Fruit fly (Drosophila melanogaster): ENCODE measurements around the gene La.

Gene La

dm6 chr2L:20390004-20390403 lies 40.2 kb upstream of the La start:
- TF ChIP-seq dmrt99B (tag; optimal IDR thresholded peaks at IDR 0.05) (no peak), Gsc (GFP tag; IDR thresholded peaks at IDR 0.05) (no peak), CG17359 (tag; optimal IDR thresholded peaks at IDR 0.05) (no peak), Ets97D (GFP tag; optimal IDR thresholded peaks at IDR 0.05) (no peak), CG34376 (GFP tag; optimal IDR thresholded peaks at IDR 0.05) (no peak), ssp (GFP tag; IDR thresholded peaks at IDR 0.05) (no peak), CG14710 (tag; optimal IDR thresholded peaks at IDR 0.05) (no peak), gce (GFP tag; IDR thresholded peaks at IDR 0.05) (no peak), lab (GFP tag; optimal IDR thresholded peaks at IDR 0.05) (peak; percentile 69), CG12299 (tag; optimal IDR thresholded peaks at IDR 0.05) (no peak), sna (GFP tag; IDR thresholded peaks at IDR 0.05; ENCODE audit: partially characterized antibody) (no peak), Mrtf (GFP tag; IDR thresholded peaks at IDR 0.05) (no peak), Side (GFP tag; optimal IDR thresholded peaks at IDR 0.05) (no peak), eyg (GFP tag; optimal IDR thresholded peaks at IDR 0.05) (no peak), CG8478 (optimal IDR thresholded peaks at IDR 0.05) (no peak), Kr (GFP tag; optimal IDR thresholded peaks at IDR 0.05) (no peak), ci (GFP tag; IDR thresholded peaks at IDR 0.05) (no peak), Hmx (GFP tag; optimal IDR thresholded peaks at IDR 0.05) (no peak), E2f1 (GFP tag; IDR thresholded peaks at IDR 0.05) (no peak), pros (GFP tag; optimal IDR thresholded peaks at IDR 0.05) (no peak), salm (tag; optimal IDR thresholded peaks at IDR 0.05) (peak; percentile 9), CG10979 (tag; optimal IDR thresholded peaks at IDR 0.05) (no peak), Myb (GFP tag; optimal IDR thresholded peaks at IDR 0.05) (no peak), H2.0 (GFP tag; IDR thresholded peaks at IDR 0.05) (no peak), CG14667 (GFP tag; IDR thresholded peaks at IDR 0.05) (no peak), MBD-R2 (GFP tag; IDR thresholded peaks at IDR 0.05) (no peak), run (tag; optimal IDR thresholded peaks at IDR 0.05) (no peak), Dad (GFP tag; optimal IDR thresholded peaks at IDR 0.05) (no peak), Sox100B (GFP tag; optimal IDR thresholded peaks at IDR 0.05) (peak; percentile 35), mirr (GFP tag; optimal IDR thresholded peaks at IDR 0.05) (peak; percentile 76), MESR4 (GFP tag; optimal IDR thresholded peaks at IDR 0.05) (no peak), nerfin-2 (GFP tag; IDR thresholded peaks at IDR 0.05; ENCODE audit: partially characterized antibody) (no peak), Ptx1 (GFP tag; IDR thresholded peaks at IDR 0.05) (no peak), vfl (GFP tag; optimal IDR thresholded peaks at IDR 0.05) (no peak), nerfin-1 (tag; optimal IDR thresholded peaks at IDR 0.05) (no peak), Med (GFP tag) (peak; percentile 72), Scr (GFP tag; IDR thresholded peaks at IDR 0.05; ENCODE audit: partially characterized antibody) (no peak), lilli (GFP tag; optimal IDR thresholded peaks at IDR 0.05) (no peak), NC2α (GFP tag; optimal IDR thresholded peaks at IDR 0.05) (no peak), toy (GFP tag; IDR thresholded peaks at IDR 0.05) (no peak), CG16863 (GFP tag; optimal IDR thresholded peaks at IDR 0.05) (no peak), CG11695 (GFP tag; IDR thresholded peaks at IDR 0.05) (peak; percentile 27; the same call in 1 of the 3 replicates), CG7372 (GFP tag; IDR thresholded peaks at IDR 0.05) (no peak), CG32772 (GFP tag; IDR thresholded peaks at IDR 0.05) (no peak), fd3F (GFP tag; optimal IDR thresholded peaks at IDR 0.05) (no peak), peb (GFP tag; IDR thresholded peaks at IDR 0.05) (no peak), CG7357 (GFP tag; IDR thresholded peaks at IDR 0.05) (no peak), CG4707 (GFP tag; optimal IDR thresholded peaks at IDR 0.05) (no peak), prd (optimal IDR thresholded peaks at IDR 0.05) (no peak), prd (GFP tag; IDR thresholded peaks at IDR 0.05) (no peak), CG4328 (GFP tag; optimal IDR thresholded peaks at IDR 0.05) (no peak), mld (GFP tag; IDR thresholded peaks at IDR 0.05; ENCODE audit: partially characterized antibody) (no peak), CG7839 (tag; optimal IDR thresholded peaks at IDR 0.05) (no peak)

Measured in whole organism, embryonic.